Fruit fly (Drosophila melanogaster) whole organism, embryonic: Measurements from ENCODE around the gene CG3505.

ENCODE experiments used
- Atf6 ChIP-seq: fragments of 200-800 bp; sonication (Bioruptor generic); IDR thresholded peaks from 2 replicates; pipeline ENCODE4 v1.3.6; 2022; ENCODE audit warnings: missing biosample characterization, missing genetic modification characterization
- Bgb ChIP-seq: fragments of 200-800 bp; sonication (Bioruptor generic); IDR thresholded peaks from 2 replicates; pipeline ENCODE4 v1.3.6; 2022; ENCODE audit warnings: missing biosample characterization, missing genetic modification characterization; ENCODE audit not compliant: partially characterized antibody
- CG10366 ChIP-seq: fragments of 200-800 bp; sonication (Bioruptor generic); IDR thresholded peaks from 2 replicates; pipeline ENCODE4 v1.3.6; 2022; ENCODE audit warnings: missing biosample characterization, missing genetic modification characterization
- CG10431 ChIP-seq: fragments of 200-800 bp; sonication (Bioruptor generic); optimal IDR thresholded peaks from 3 replicates; lab custom pipeline; 2018; ENCODE audit warnings: missing biosample characterization, mild to moderate bottlenecking, missing genetic modification characterization
- CG12942 ChIP-seq: fragments of 200-800 bp; sonication (Bioruptor generic); optimal IDR thresholded peaks from 3 replicates; lab custom pipeline; 2016; ENCODE audit warnings: missing biosample characterization, missing genetic modification characterization
- CG1647 ChIP-seq: fragments of 200-800 bp; sonication (Bioruptor generic); optimal IDR thresholded peaks from 3 replicates; lab custom pipeline; 2016; ENCODE audit warnings: missing biosample characterization, missing genetic modification characterization
- CG17385 ChIP-seq: fragments of 200-800 bp; sonication (Bioruptor generic); optimal IDR thresholded peaks from 3 replicates; lab custom pipeline; 2018; ENCODE audit warnings: missing biosample characterization, mild to moderate bottlenecking, missing genetic modification characterization
- CG17912 ChIP-seq: fragments of 200-800 bp; sonication (Bioruptor generic); optimal IDR thresholded peaks from 2 replicates; lab custom pipeline; 2018; ENCODE audit warnings: missing biosample characterization, mild to moderate bottlenecking, missing genetic modification characterization
- CG18262 ChIP-seq: fragments of 200-800 bp; optimal IDR thresholded peaks from 3 replicates; lab custom pipeline; 2019; ENCODE audit warnings: missing biosample characterization, mild to moderate bottlenecking, missing genetic modification characterization, moderate library complexity
- CG18619 ChIP-seq: fragments of 200-800 bp; sonication (Bioruptor generic); optimal IDR thresholded peaks from 3 replicates; lab custom pipeline; 2017; ENCODE audit warnings: missing biosample characterization, mild to moderate bottlenecking, missing genetic modification characterization
- CG2120 ChIP-seq: fragments of 200-800 bp; sonication (Bioruptor generic); optimal IDR thresholded peaks from 3 replicates; lab custom pipeline; 2016; ENCODE audit warnings: missing biosample characterization, missing genetic modification characterization
- CG2202 ChIP-seq: fragments of 200-800 bp; sonication (Bioruptor generic); optimal IDR thresholded peaks from 2 replicates; lab custom pipeline; 2018; ENCODE audit warnings: missing biosample characterization, mild to moderate bottlenecking, missing genetic modification characterization
- CG3065 ChIP-seq: fragments of 200-800 bp; sonication (Bioruptor generic); optimal IDR thresholded peaks from 2 replicates; lab custom pipeline; 2016; ENCODE audit warnings: missing biosample characterization, missing genetic modification characterization
- CG4282 ChIP-seq: fragments of 200-800 bp; sonication (Bioruptor generic); optimal IDR thresholded peaks from 2 replicates; lab custom pipeline; 2016; ENCODE audit warnings: missing biosample characterization, missing genetic modification characterization
- CG43689 ChIP-seq: fragments of 200-800 bp; sonication (Bioruptor generic); IDR thresholded peaks from 2 replicates; pipeline ENCODE4 v1.3.6; 2022; ENCODE audit warnings: missing biosample characterization, missing genetic modification characterization
- CG4820 ChIP-seq: fragments of 200-800 bp; sonication (Bioruptor generic); optimal IDR thresholded peaks from 3 replicates; lab custom pipeline; 2016; ENCODE audit warnings: missing biosample characterization, missing genetic modification characterization
- CG6791 ChIP-seq: fragments of 200-800 bp; sonication (Bioruptor generic); IDR thresholded peaks from 3 replicates; pipeline ENCODE4 v1.3.6; 2022; ENCODE audit warnings: missing biosample characterization, missing genetic modification characterization; ENCODE audit not compliant: partially characterized antibody
- CG7372 ChIP-seq: fragments of 200-800 bp; sonication (Bioruptor generic); IDR thresholded peaks from 2 replicates; pipeline ENCODE4 v1.3.6; 2022; ENCODE audit warnings: missing biosample characterization, missing genetic modification characterization
- CG7556 ChIP-seq: fragments of 200-800 bp; sonication (Bioruptor generic); optimal IDR thresholded peaks from 2 replicates; lab custom pipeline; 2017; ENCODE audit warnings: missing biosample characterization, mild to moderate bottlenecking, missing genetic modification characterization
- CG8281 ChIP-seq: fragments of 200-800 bp; sonication (Bioruptor generic); optimal IDR thresholded peaks from 2 replicates; lab custom pipeline; 2018; ENCODE audit warnings: missing biosample characterization, mild to moderate bottlenecking, missing genetic modification characterization, moderate library complexity
- CG9727 ChIP-seq: fragments of 200-800 bp; sonication (Bioruptor generic); optimal IDR thresholded peaks from 3 replicates; lab custom pipeline; 2017; ENCODE audit warnings: missing biosample characterization, mild to moderate bottlenecking, missing genetic modification characterization
- CG9817 ChIP-seq: fragments of 200-800 bp; sonication (Bioruptor generic); optimal IDR thresholded peaks from 2 replicates; lab custom pipeline; 2018; ENCODE audit warnings: missing biosample characterization, mild to moderate bottlenecking, missing genetic modification characterization, moderate library complexity
- D19A ChIP-seq: fragments of 200-800 bp; optimal IDR thresholded peaks from 3 replicates; lab custom pipeline; 2019; ENCODE audit warnings: missing biosample characterization, mild to moderate bottlenecking, missing genetic modification characterization, moderate library complexity
- Dbx ChIP-seq: fragments of 200-800 bp; sonication (Bioruptor generic); IDR thresholded peaks from 3 replicates; pipeline ENCODE4 v1.3.6; 2022; ENCODE audit warnings: missing biosample characterization, missing genetic modification characterization
- Dek ChIP-seq: fragments of 200-800 bp; sonication (Bioruptor generic); optimal IDR thresholded peaks from 3 replicates; lab custom pipeline; 2019; ENCODE audit warnings: missing biosample characterization, mild to moderate bottlenecking, missing genetic modification characterization, moderate library complexity
- Fer1 ChIP-seq: fragments of 200-800 bp; sonication (Bioruptor generic); optimal IDR thresholded peaks from 2 replicates; lab custom pipeline; 2017; ENCODE audit warnings: missing biosample characterization, mild to moderate bottlenecking, missing genetic modification characterization
- Fer2 ChIP-seq: fragments of 200-800 bp; sonication (Bioruptor generic); optimal IDR thresholded peaks from 2 replicates; lab custom pipeline; 2018; ENCODE audit warnings: missing biosample characterization, mild to moderate bottlenecking, missing genetic modification characterization, moderate library complexity
- HLH54F ChIP-seq: fragments of 200-800 bp; sonication (Bioruptor generic); optimal IDR thresholded peaks from 3 replicates; lab custom pipeline; 2016; ENCODE audit warnings: missing biosample characterization, missing genetic modification characterization
- Hand ChIP-seq: fragments of 200-800 bp; sonication (Bioruptor generic); optimal IDR thresholded peaks from 2 replicates; lab custom pipeline; 2017; ENCODE audit warnings: mild to moderate bottlenecking, missing biosample characterization, missing genetic modification reagents, missing genetic modification characterization
- Med ChIP-seq: fragments of 200-800 bp; sonication (Bioruptor generic); peaks from one replicate; lab custom pipeline; 2016; ENCODE audit warnings: missing biosample characterization, missing genetic modification characterization, mild to moderate bottlenecking, inconsistent platforms, moderate library complexity
- Myb ChIP-seq: fragments of 200-800 bp; sonication (Bioruptor generic); optimal IDR thresholded peaks from 2 replicates; lab custom pipeline; 2016; ENCODE audit warnings: missing biosample characterization, missing genetic modification characterization
- Nf-YC ChIP-seq: fragments of 200-800 bp; optimal IDR thresholded peaks from 3 replicates; lab custom pipeline; 2019; ENCODE audit warnings: missing biosample characterization, mild to moderate bottlenecking, missing genetic modification characterization, moderate library complexity
- Pdp1 ChIP-seq, 2 experiments: fragments of 200-800 bp; sonication (Bioruptor generic); optimal IDR thresholded peaks; 3 replicates each; lab custom pipeline; 2016; ENCODE audit warnings: missing biosample characterization in 2 of 2, missing genetic modification characterization in 2 of 2, mild to moderate bottlenecking in 1 of 2, moderate library complexity in 1 of 2
- Rfx ChIP-seq: fragments of 200-800 bp; sonication (Bioruptor generic); IDR thresholded peaks from 2 replicates; pipeline ENCODE4 v1.3.6; 2022; ENCODE audit warnings: missing biosample characterization, missing genetic modification characterization
- Sin3A ChIP-seq: fragments of >200 bp; optimal IDR thresholded peaks from 2 replicates; lab custom pipeline; 2018
- Xrp1 ChIP-seq: fragments of 200-800 bp; sonication (Bioruptor generic); IDR thresholded peaks from 2 replicates; pipeline ENCODE4 v1.3.6; 2022; ENCODE audit warnings: missing biosample characterization, missing genetic modification characterization
- bowl ChIP-seq: fragments of 200-800 bp; sonication (Bioruptor generic); IDR thresholded peaks from 2 replicates; pipeline ENCODE4 v1.3.6; 2022; ENCODE audit warnings: missing biosample characterization, missing genetic modification characterization
- ci ChIP-seq: fragments of 200-800 bp; sonication (Bioruptor generic); IDR thresholded peaks from 3 replicates; pipeline ENCODE4 v1.3.6; 2022; ENCODE audit warnings: missing biosample characterization, missing genetic modification characterization
- dm ChIP-seq: fragments of 200-800 bp; sonication (Bioruptor generic); optimal IDR thresholded peaks from 3 replicates; lab custom pipeline; 2016; ENCODE audit warnings: missing biosample characterization, missing genetic modification characterization
- dpn ChIP-seq, 2 experiments: fragments of 200-800 bp; sonication (Bioruptor generic); optimal IDR thresholded peaks; 3 replicates each; lab custom pipeline; 2016; ENCODE audit warnings: missing biosample characterization in 2 of 2, missing genetic modification characterization in 2 of 2
- ems ChIP-seq: fragments of 200-800 bp; sonication (Bioruptor generic); optimal IDR thresholded peaks from 3 replicates; lab custom pipeline; 2016; ENCODE audit warnings: missing biosample characterization, missing genetic modification characterization
- fd96Cb ChIP-seq: fragments of 200-800 bp; sonication (Bioruptor generic); optimal IDR thresholded peaks from 2 replicates; lab custom pipeline; 2018; ENCODE audit warnings: missing biosample characterization, mild to moderate bottlenecking, missing genetic modification characterization, moderate library complexity
- h ChIP-seq: fragments of >200 bp; optimal IDR thresholded peaks from 2 replicates; lab custom pipeline; 2017
- hbn ChIP-seq: fragments of 200-800 bp; sonication (Bioruptor generic); IDR thresholded peaks from 2 replicates; pipeline ENCODE4 v1.3.6; 2022; ENCODE audit warnings: missing biosample characterization, missing genetic modification characterization; ENCODE audit not compliant: partially characterized antibody
- knrl ChIP-seq: fragments of 200-800 bp; sonication (Bioruptor generic); IDR thresholded peaks from 3 replicates; pipeline ENCODE4 v1.3.6; 2022; ENCODE audit warnings: missing biosample characterization, missing genetic modification characterization; ENCODE audit not compliant: partially characterized antibody
- lilli ChIP-seq: fragments of 200-800 bp; sonication (Bioruptor generic); optimal IDR thresholded peaks from 3 replicates; lab custom pipeline; 2016; ENCODE audit warnings: missing biosample characterization, missing genetic modification characterization
- mam ChIP-seq: fragments of 200-800 bp; sonication (Bioruptor generic); optimal IDR thresholded peaks from 3 replicates; lab custom pipeline; 2016; ENCODE audit warnings: missing biosample characterization, missing genetic modification characterization
- oc ChIP-seq: fragments of 200-800 bp; sonication (Bioruptor generic); optimal IDR thresholded peaks from 2 replicates; lab custom pipeline; 2018; ENCODE audit warnings: missing biosample characterization, mild to moderate bottlenecking, missing genetic modification characterization, moderate library complexity
- pita ChIP-seq: fragments of 200-800 bp; sonication (Bioruptor generic); optimal IDR thresholded peaks from 2 replicates; lab custom pipeline; 2017; ENCODE audit warnings: missing biosample characterization, mild to moderate bottlenecking, missing genetic modification characterization
- sima ChIP-seq: fragments of 200-800 bp; sonication (Bioruptor generic); optimal IDR thresholded peaks from 2 replicates; lab custom pipeline; 2016; ENCODE audit warnings: missing biosample characterization, missing genetic modification characterization
- sisA ChIP-seq: fragments of 200-800 bp; sonication (Bioruptor generic); IDR thresholded peaks from 2 replicates; pipeline ENCODE4 v1.3.6; 2022; ENCODE audit warnings: missing biosample characterization, missing genetic modification characterization

CG3505 gene

dm6 chr3R:14692230-14692970, 35.2 kb downstream of the CG3505 start (continued):
- peak; percentile 7 for TF ChIP-seq dm (GFP tag; lab: Kevin White, UChicago)
- TF ChIP-seq CG6791: no peak
- TF ChIP-seq CG1647: peak; percentile 39
- no peak for TF ChIP-seq CG2120
- no peak for TF ChIP-seq Fer2 (tag; lab: Kevin White, UChicago)
- peak; percentile 56 for TF ChIP-seq oc (tag; lab: Kevin White, UChicago)
- TF ChIP-seq ems (GFP tag; lab: Kevin White, UChicago): peak; percentile 29
- peak; percentile 55 for TF ChIP-seq CG7556 (GFP tag; lab: Kevin White, UChicago)
- TF ChIP-seq D19A (tag; lab: Kevin White, UChicago): peak; percentile 78
- TF ChIP-seq CG10366 (GFP tag; lab: Robert Waterston, UW): peak; percentile 45; the same call in 1 of the 2 replicates
- no peak for TF ChIP-seq CG3065 (GFP tag; lab: Kevin White, UChicago)
- TF ChIP-seq CG2202 (tag; lab: Kevin White, UChicago): peak; percentile 75
- TF ChIP-seq CG43689 (GFP tag; lab: Robert Waterston, UW): no peak
- no peak for TF ChIP-seq hbn
- no peak for TF ChIP-seq bowl (GFP tag; lab: Robert Waterston, UW)
- peak; percentile 29 for TF ChIP-seq lilli (GFP tag; lab: Kevin White, UChicago)
- TF ChIP-seq Dbx (GFP tag; lab: Robert Waterston, UW): no peak
- TF ChIP-seq knrl: no peak; the same call in 2 of the 3 replicates
- TF ChIP-seq ci (GFP tag; lab: Robert Waterston, UW): peak; percentile 92
- no peak for TF ChIP-seq Sin3A (lab: Kevin White, UChicago)
- no peak for TF ChIP-seq Rfx (GFP tag; lab: Robert Waterston, UW)
- TF ChIP-seq Med (GFP tag; lab: Kevin White, UChicago): peak; percentile 85
- no peak for TF ChIP-seq sima (GFP tag; lab: Kevin White, UChicago)
- peak; percentile 47 to 54 for TF ChIP-seq dpn (GFP tag; optimal IDR thresholded peaks at IDR 0.05; lab: Kevin White, UChicago)
- no peak for TF ChIP-seq Fer1 (GFP tag; lab: Kevin White, UChicago)
- TF ChIP-seq h: no peak
- TF ChIP-seq CG18619 (GFP tag; lab: Kevin White, UChicago): no peak
- peak; percentile 82 for TF ChIP-seq sisA (GFP tag; lab: Robert Waterston, UW)
- no peak for TF ChIP-seq CG17912 (GFP tag; lab: Kevin White, UChicago)
- TF ChIP-seq HLH54F: no peak
- no peak for TF ChIP-seq mam (GFP tag; lab: Kevin White, UChicago)
- TF ChIP-seq Atf6 (GFP tag; lab: Robert Waterston, UW): no peak
- TF ChIP-seq CG9817 (tag; lab: Kevin White, UChicago): no peak
- TF ChIP-seq Xrp1 (GFP tag; lab: Robert Waterston, UW): peak; percentile 88
- no peak for TF ChIP-seq CG7372 (GFP tag; lab: Robert Waterston, UW)
- TF ChIP-seq Dek: no peak
- no peak for TF ChIP-seq CG4282 (GFP tag; lab: Kevin White, UChicago)
- no peak for TF ChIP-seq pita
- no peak for TF ChIP-seq Bgb (GFP tag; lab: Robert Waterston, UW)
- TF ChIP-seq Hand (GFP tag; lab: Kevin White, UChicago): no peak
- TF ChIP-seq Pdp1 (GFP tag; optimal IDR thresholded peaks at IDR 0.05; lab: Kevin White, UChicago): peak; percentile 59
- TF ChIP-seq fd96Cb (tag; lab: Kevin White, UChicago): peak; percentile 82
- TF ChIP-seq CG8281 (tag; lab: Kevin White, UChicago): peak; percentile 44
- TF ChIP-seq CG9727 (GFP tag; lab: Kevin White, UChicago): peak; percentile 75
- TF ChIP-seq CG17385 (GFP tag; lab: Kevin White, UChicago): peak; percentile 60
- TF ChIP-seq Myb (GFP tag; lab: Kevin White, UChicago): no peak
- peak; percentile 22 for TF ChIP-seq CG10431 (GFP tag; lab: Kevin White, UChicago)
- peak; percentile 86 for TF ChIP-seq CG18262
- peak; percentile 73 for TF ChIP-seq CG4820 (GFP tag; lab: Kevin White, UChicago)
- TF ChIP-seq Nf-YC: no peak
- no peak for TF ChIP-seq CG12942 (GFP tag; lab: Kevin White, UChicago)
